Fruit fly (Drosophila melanogaster) whole organism, embryonic: Measurements from ENCODE around the gene east.

Source experiments
- Atf3 ChIP-seq: fragments of 200-800 bp; sonication (Bioruptor generic); optimal IDR thresholded peaks from 3 replicates; lab custom pipeline; 2016; ENCODE audit warnings: missing biosample characterization, missing genetic modification characterization
- B-H2 ChIP-seq: fragments of 200-800 bp; sonication (Bioruptor generic); optimal IDR thresholded peaks from 2 replicates; lab custom pipeline; 2018; ENCODE audit warnings: missing biosample characterization, mild to moderate bottlenecking, missing genetic modification characterization
- Bteb2 ChIP-seq: fragments of 200-800 bp; sonication (Bioruptor generic); optimal IDR thresholded peaks from 2 replicates; lab custom pipeline; 2016; ENCODE audit warnings: missing biosample characterization, missing genetic modification characterization
- CG12104 ChIP-seq: fragments of 200-800 bp; sonication (Bioruptor generic); optimal IDR thresholded peaks from 3 replicates; lab custom pipeline; 2016; ENCODE audit warnings: missing biosample characterization, missing genetic modification characterization
- CG12659 ChIP-seq: fragments of 200-800 bp; sonication (Bioruptor generic); optimal IDR thresholded peaks from 3 replicates; lab custom pipeline; 2017; ENCODE audit warnings: mild to moderate bottlenecking, missing biosample characterization, missing genetic modification reagents, missing genetic modification characterization
- CG12769 ChIP-seq: fragments of 200-800 bp; sonication (Bioruptor generic); optimal IDR thresholded peaks from 2 replicates; lab custom pipeline; 2019; ENCODE audit warnings: missing biosample characterization, mild to moderate bottlenecking, missing genetic modification characterization, moderate library complexity
- CG13775 ChIP-seq: fragments of 200-800 bp; sonication (Bioruptor generic); optimal IDR thresholded peaks from 3 replicates; lab custom pipeline; 2017; ENCODE audit warnings: missing biosample characterization, mild to moderate bottlenecking, missing genetic modification characterization
- CG13894 ChIP-seq: fragments of 200-800 bp; sonication (Bioruptor generic); optimal IDR thresholded peaks from 3 replicates; lab custom pipeline; 2018; ENCODE audit warnings: missing biosample characterization, mild to moderate bottlenecking, missing genetic modification characterization, moderate library complexity
- CG14014 ChIP-seq: fragments of 200-800 bp; sonication (Bioruptor generic); IDR thresholded peaks from 2 replicates; pipeline ENCODE4 v1.3.6; 2022; ENCODE audit warnings: missing biosample characterization, missing genetic modification characterization
- CG17612 ChIP-seq: fragments of 200-800 bp; sonication (Bioruptor generic); IDR thresholded peaks from 2 replicates; pipeline ENCODE4 v1.3.6; 2022; ENCODE audit warnings: missing biosample characterization, missing genetic modification characterization
- CG17802 ChIP-seq: fragments of 200-800 bp; sonication (Bioruptor generic); optimal IDR thresholded peaks from 2 replicates; lab custom pipeline; 2018; ENCODE audit warnings: missing biosample characterization, mild to moderate bottlenecking, missing genetic modification characterization, moderate library complexity
- CG1832 ChIP-seq: fragments of 200-800 bp; sonication (Bioruptor generic); optimal IDR thresholded peaks from 2 replicates; lab custom pipeline; 2017; ENCODE audit warnings: missing biosample characterization, mild to moderate bottlenecking, missing genetic modification characterization, inconsistent platforms
- CG18476 ChIP-seq: fragments of 200-800 bp; sonication (Bioruptor generic); optimal IDR thresholded peaks from 2 replicates; lab custom pipeline; 2016; ENCODE audit warnings: missing biosample characterization, mild to moderate bottlenecking, missing genetic modification characterization
- CG18619 ChIP-seq: fragments of 200-800 bp; sonication (Bioruptor generic); optimal IDR thresholded peaks from 3 replicates; lab custom pipeline; 2017; ENCODE audit warnings: missing biosample characterization, mild to moderate bottlenecking, missing genetic modification characterization
- CG32532 ChIP-seq: fragments of 200-800 bp; sonication (Bioruptor generic); IDR thresholded peaks from 2 replicates; pipeline ENCODE4 v1.3.6; 2022; ENCODE audit warnings: missing biosample characterization, missing genetic modification characterization
- CG4282 ChIP-seq: fragments of 200-800 bp; sonication (Bioruptor generic); optimal IDR thresholded peaks from 2 replicates; lab custom pipeline; 2016; ENCODE audit warnings: missing biosample characterization, missing genetic modification characterization
- CG4424 ChIP-seq: fragments of 200-800 bp; sonication (Bioruptor generic); optimal IDR thresholded peaks from 3 replicates; lab custom pipeline; 2016; ENCODE audit warnings: missing biosample characterization, missing genetic modification characterization
- CG6765 ChIP-seq: fragments of 200-800 bp; sonication (Bioruptor generic); optimal IDR thresholded peaks from 3 replicates; lab custom pipeline; 2017; ENCODE audit warnings: missing biosample characterization, mild to moderate bottlenecking, missing genetic modification characterization
- CG7928 ChIP-seq: fragments of 200-800 bp; sonication (Bioruptor generic); optimal IDR thresholded peaks from 2 replicates; lab custom pipeline; 2017; ENCODE audit warnings: missing biosample characterization, mild to moderate bottlenecking, missing genetic modification characterization
- CG8290 ChIP-seq, 3 experiments: fragments of 200-800 bp; sonication (Bioruptor generic); optimal IDR thresholded peaks; 2 replicates each; lab custom pipeline; 2016 to 2019; ENCODE audit warnings: missing biosample characterization in 3 of 3, missing genetic modification characterization in 3 of 3, mild to moderate bottlenecking in 2 of 3, moderate library complexity in 1 of 3
- CG9215 ChIP-seq: fragments of 200-800 bp; sonication (Bioruptor generic); IDR thresholded peaks from 2 replicates; pipeline ENCODE4 v1.3.6; 2022; ENCODE audit warnings: missing biosample characterization, missing genetic modification characterization
- CG9437 ChIP-seq: fragments of 200-800 bp; sonication (Bioruptor generic); optimal IDR thresholded peaks from 2 replicates; lab custom pipeline; 2018; ENCODE audit warnings: missing biosample characterization, mild to moderate bottlenecking, missing genetic modification characterization
- Dp ChIP-seq: fragments of 200-800 bp; sonication (Bioruptor generic); optimal IDR thresholded peaks from 2 replicates; lab custom pipeline; 2018; ENCODE audit warnings: missing biosample characterization, mild to moderate bottlenecking, missing genetic modification characterization, moderate library complexity
- Hr3 ChIP-seq: fragments of 200-800 bp; sonication (Bioruptor generic); optimal IDR thresholded peaks from 3 replicates; lab custom pipeline; 2016; ENCODE audit warnings: missing biosample characterization, missing genetic modification characterization
- Mad ChIP-seq: fragments of 200-800 bp; sonication (Bioruptor generic); optimal IDR thresholded peaks from 2 replicates; lab custom pipeline; 2016; ENCODE audit warnings: missing biosample characterization, missing genetic modification characterization
- Oaz ChIP-seq: fragments of 200-800 bp; sonication (Bioruptor generic); IDR thresholded peaks from 2 replicates; pipeline ENCODE4 v1.3.6; 2022; ENCODE audit warnings: missing biosample characterization, missing genetic modification characterization
- Oli ChIP-seq: fragments of 200-800 bp; sonication (Bioruptor generic); optimal IDR thresholded peaks from 2 replicates; lab custom pipeline; 2018; ENCODE audit warnings: missing biosample characterization, mild to moderate bottlenecking, missing genetic modification characterization, moderate library complexity
- Sin3A ChIP-seq: fragments of >200 bp; optimal IDR thresholded peaks from 2 replicates; lab custom pipeline; 2018
- Stat92E ChIP-seq, 3 experiments: fragments of >200 bp in 2 of 3; fragments of 200-800 bp in 1 of 3; sonication (Bioruptor generic) in 1 of 3; optimal IDR thresholded peaks; 2 replicates each; lab custom pipeline; 2017 to 2019; ENCODE audit warnings: missing biosample characterization in 3 of 3, missing genetic modification characterization in 3 of 3, mild to moderate bottlenecking in 1 of 3, moderate library complexity in 1 of 3
- ase ChIP-seq: fragments of 200-800 bp; sonication (Bioruptor generic); IDR thresholded peaks from 3 replicates; pipeline ENCODE4 v1.3.6; 2022; ENCODE audit warnings: missing biosample characterization, missing genetic modification characterization
- az2 ChIP-seq: fragments of 200-800 bp; sonication (Bioruptor generic); optimal IDR thresholded peaks from 3 replicates; lab custom pipeline; 2016; ENCODE audit warnings: missing biosample characterization, missing genetic modification characterization
- bcd ChIP-seq: fragments of 200-800 bp; sonication (Bioruptor generic); optimal IDR thresholded peaks from 2 replicates; lab custom pipeline; 2017; ENCODE audit warnings: missing biosample characterization, mild to moderate bottlenecking, missing genetic modification characterization
- cg ChIP-seq: fragments of 200-800 bp; sonication (Bioruptor generic); optimal IDR thresholded peaks from 3 replicates; lab custom pipeline; 2019; ENCODE audit warnings: missing biosample characterization, mild to moderate bottlenecking, missing genetic modification characterization, moderate library complexity
- chinmo ChIP-seq: fragments of 200-800 bp; sonication (Bioruptor generic); IDR thresholded peaks from 4 replicates; pipeline ENCODE4 v1.3.6; 2022; ENCODE audit warnings: missing biosample characterization, missing genetic modification characterization; ENCODE audit not compliant: partially characterized antibody
- danr ChIP-seq: fragments of 200-800 bp; sonication (Bioruptor generic); IDR thresholded peaks from 2 replicates; pipeline ENCODE4 v1.3.6; 2022; ENCODE audit warnings: missing biosample characterization, missing genetic modification characterization
- dmrt99B ChIP-seq: fragments of 200-800 bp; sonication (Bioruptor generic); optimal IDR thresholded peaks from 2 replicates; lab custom pipeline; 2018; ENCODE audit warnings: missing biosample characterization, mild to moderate bottlenecking, missing genetic modification characterization, moderate library complexity
- dpn ChIP-seq, 2 experiments: fragments of 200-800 bp; sonication (Bioruptor generic); optimal IDR thresholded peaks; 3 replicates each; lab custom pipeline; 2016; ENCODE audit warnings: missing biosample characterization in 2 of 2, missing genetic modification characterization in 2 of 2
- esg ChIP-seq: fragments of 200-800 bp; sonication (Bioruptor generic); conservative IDR thresholded peaks from 2 replicates; pipeline ENCODE4 v1.3.6; 2022; ENCODE audit warnings: missing biosample characterization, missing genetic modification characterization
- fd102C ChIP-seq: fragments of 200-800 bp; sonication (Bioruptor generic); optimal IDR thresholded peaks from 2 replicates; lab custom pipeline; 2018; ENCODE audit warnings: missing biosample characterization, mild to moderate bottlenecking, missing genetic modification characterization, moderate library complexity
- fd64A ChIP-seq: fragments of 200-800 bp; sonication (Bioruptor generic); optimal IDR thresholded peaks from 3 replicates; lab custom pipeline; 2018; ENCODE audit warnings: missing biosample characterization, mild to moderate bottlenecking, missing genetic modification characterization
- gfzf ChIP-seq: fragments of 200-800 bp; sonication (Bioruptor generic); optimal IDR thresholded peaks from 2 replicates; lab custom pipeline; 2016; ENCODE audit warnings: missing biosample characterization, mild to moderate bottlenecking, missing genetic modification characterization, moderate library complexity
- lola ChIP-seq, 3 experiments: fragments of >200 bp in 2 of 3; fragments of 200-800 bp in 1 of 3; sonication (Bioruptor generic) in 1 of 3; optimal IDR thresholded peaks; 2 replicates each; lab custom pipeline; 2017 to 2019; ENCODE audit warnings: missing biosample characterization in 3 of 3, missing genetic modification characterization in 3 of 3, mild to moderate bottlenecking in 1 of 3, moderate library complexity in 1 of 3
- nmo ChIP-seq: fragments of 200-800 bp; sonication (Bioruptor generic); optimal IDR thresholded peaks from 2 replicates; lab custom pipeline; 2018; ENCODE audit warnings: missing biosample characterization, mild to moderate bottlenecking, missing genetic modification characterization, moderate library complexity
- pfk ChIP-seq: fragments of 200-800 bp; sonication (Bioruptor generic); optimal IDR thresholded peaks from 2 replicates; lab custom pipeline; 2018; ENCODE audit warnings: missing biosample characterization, mild to moderate bottlenecking, missing genetic modification characterization, moderate library complexity
- sna ChIP-seq: fragments of 200-800 bp; sonication (Bioruptor generic); IDR thresholded peaks from 2 replicates; pipeline ENCODE4 v1.3.6; 2022; ENCODE audit warnings: missing biosample characterization, missing genetic modification characterization; ENCODE audit not compliant: partially characterized antibody
- sqz ChIP-seq: fragments of 200-800 bp; sonication (Bioruptor generic); optimal IDR thresholded peaks from 3 replicates; lab custom pipeline; 2018; ENCODE audit warnings: missing biosample characterization, mild to moderate bottlenecking, missing genetic modification characterization
- tgo ChIP-seq: fragments of 200-800 bp; sonication (Bioruptor generic); IDR thresholded peaks from 3 replicates; pipeline ENCODE4 v1.3.6; 2022; ENCODE audit warnings: missing biosample characterization, missing genetic modification characterization
- trem ChIP-seq: fragments of 200-800 bp; optimal IDR thresholded peaks from 3 replicates; lab custom pipeline; 2019; ENCODE audit warnings: missing biosample characterization, mild to moderate bottlenecking, missing genetic modification characterization, moderate library complexity
- wor ChIP-seq: fragments of 200-800 bp; sonication (Bioruptor generic); IDR thresholded peaks from 2 replicates; pipeline ENCODE4 v1.3.6; 2022; ENCODE audit warnings: missing biosample characterization, missing genetic modification characterization

Gene east

dm6 chrX:2009453-2010009 is 1.1 kb upstream of the east start (continued):
- peak; percentile 49 for TF ChIP-seq trem (tag; lab: Kevin White, UChicago)
- TF ChIP-seq CG12659 (GFP tag; lab: Kevin White, UChicago), result peak; percentile 79
- TF ChIP-seq cg (GFP tag; lab: Kevin White, UChicago), result no peak
- TF ChIP-seq tgo (GFP tag; lab: Robert Waterston, UW), result peak; percentile 54
- no peak for TF ChIP-seq pfk (GFP tag; lab: Kevin White, UChicago)
- TF ChIP-seq Atf3 (GFP tag; lab: Kevin White, UChicago), result peak; percentile 57
- no peak for TF ChIP-seq Dp
- TF ChIP-seq ase (GFP tag; lab: Robert Waterston, UW), result peak; percentile 54
- peak; percentile 23; the same call in 1 of the 2 replicates for TF ChIP-seq wor
- TF ChIP-seq CG18476 (GFP tag; lab: Kevin White, UChicago), result peak; percentile 83
- peak; percentile 85 for TF ChIP-seq Oli (tag; lab: Kevin White, UChicago)
- TF ChIP-seq Stat92E (GFP tag; optimal IDR thresholded peaks at IDR 0.05; lab: Kevin White, UChicago), result no peak
- peak; percentile 87 for TF ChIP-seq nmo (GFP tag; lab: Kevin White, UChicago)
- peak; percentile 19 for TF ChIP-seq sqz (GFP tag; lab: Kevin White, UChicago)
- TF ChIP-seq CG4424 (GFP tag; lab: Kevin White, UChicago), result peak; percentile 81
- no peak for TF ChIP-seq CG6765 (GFP tag; lab: Kevin White, UChicago)
- no peak for TF ChIP-seq sna (GFP tag; lab: Robert Waterston, UW)
- peak; percentile 52 for TF ChIP-seq CG12769 (tag; lab: Kevin White, UChicago)
- TF ChIP-seq CG13894 (tag; lab: Kevin White, UChicago), result no peak
- peak; percentile 13 for TF ChIP-seq CG17802
- TF ChIP-seq lola (GFP tag; optimal IDR thresholded peaks at IDR 0.05; lab: Kevin White, UChicago), result peak in 1 of 3 experiments; percentile 81
- peak; percentile 90 for TF ChIP-seq CG12104 (GFP tag; lab: Kevin White, UChicago)
- no peak for TF ChIP-seq Sin3A
- peak; percentile 60 for TF ChIP-seq esg
- no peak for TF ChIP-seq CG1832 (GFP tag; lab: Kevin White, UChicago)
- peak; percentile 71 for TF ChIP-seq az2
- peak; percentile 60 for TF ChIP-seq CG9215 (GFP tag; lab: Robert Waterston, UW)
- no peak for TF ChIP-seq CG17612 (GFP tag; lab: Robert Waterston, UW)
- peak; percentile 68 for TF ChIP-seq Bteb2 (GFP tag; lab: Kevin White, UChicago)
- TF ChIP-seq CG8290 (GFP tag; optimal IDR thresholded peaks at IDR 0.05; lab: Kevin White, UChicago), result no peak
- peak in 1 of 2 experiments; percentile 86 for TF ChIP-seq CG8290 (tag; optimal IDR thresholded peaks at IDR 0.05; lab: Kevin White, UChicago)
- peak; percentile 76 for TF ChIP-seq dmrt99B (tag; lab: Kevin White, UChicago)
- peak; percentile 63 for TF ChIP-seq Mad (GFP tag; lab: Kevin White, UChicago)
- peak; percentile 26; the same call in 1 of the 2 replicates for TF ChIP-seq CG14014
- no peak for TF ChIP-seq fd102C (GFP tag; lab: Kevin White, UChicago)
- peak; percentile 55; the same call in 1 of the 2 replicates for TF ChIP-seq CG32532 (GFP tag; lab: Robert Waterston, UW)
- peak; percentile 88 for TF ChIP-seq CG13775
- TF ChIP-seq CG9437 (GFP tag; lab: Kevin White, UChicago), result peak; percentile 85
- TF ChIP-seq B-H2 (GFP tag; lab: Kevin White, UChicago), result peak; percentile 48
- TF ChIP-seq CG18619 (GFP tag; lab: Kevin White, UChicago), result peak; percentile 86
- TF ChIP-seq CG7928, result no peak
- no peak for TF ChIP-seq Oaz (GFP tag; lab: Robert Waterston, UW)
- TF ChIP-seq fd64A (GFP tag; lab: Kevin White, UChicago), result no peak
- TF ChIP-seq chinmo (GFP tag; lab: Robert Waterston, UW), result no peak
- TF ChIP-seq gfzf, result peak; percentile 57
- peak; percentile 77 for TF ChIP-seq Hr3 (GFP tag; lab: Kevin White, UChicago)
- peak; percentile 58 for TF ChIP-seq CG4282 (GFP tag; lab: Kevin White, UChicago)
- TF ChIP-seq dpn (GFP tag; optimal IDR thresholded peaks at IDR 0.05; lab: Kevin White, UChicago), result peak; percentile 41 to 76
- TF ChIP-seq bcd (GFP tag; lab: Kevin White, UChicago), result peak; percentile 72
- peak; percentile 49; the same call in 1 of the 2 replicates for TF ChIP-seq danr (GFP tag; lab: Robert Waterston, UW)
